Fruit fly (Drosophila melanogaster): ENCODE measurements around the gene Ada.

Ada gene

dm6 chr3R:9053021-9053420 is 12.0 kb upstream of the Ada start (continued):
- TF ChIP-seq cad (GFP tag; optimal IDR thresholded peaks at IDR 0.05): no peak
- TF ChIP-seq fd3F (GFP tag; optimal IDR thresholded peaks at IDR 0.05): no peak
- TF ChIP-seq CG13296 (GFP tag; optimal IDR thresholded peaks at IDR 0.05): peak; percentile 25
- no peak for TF ChIP-seq crol (GFP tag; IDR thresholded peaks at IDR 0.05)
- no peak for TF ChIP-seq prd (optimal IDR thresholded peaks at IDR 0.05)
- no peak for TF ChIP-seq prd (GFP tag; IDR thresholded peaks at IDR 0.05)
- no peak for TF ChIP-seq CG43689 (GFP tag; IDR thresholded peaks at IDR 0.05)
- TF ChIP-seq CG30431 (GFP tag; optimal IDR thresholded peaks at IDR 0.05): no peak
- TF ChIP-seq trem (tag; optimal IDR thresholded peaks at IDR 0.05): peak; percentile 24
- no peak for TF ChIP-seq Usf (GFP tag; optimal IDR thresholded peaks at IDR 0.05)
- peak; percentile 21 for TF ChIP-seq Bteb2 (GFP tag; optimal IDR thresholded peaks at IDR 0.05)
- no peak for TF ChIP-seq corto (GFP tag; optimal IDR thresholded peaks at IDR 0.05)
- TF ChIP-seq bigmax (GFP tag; optimal IDR thresholded peaks at IDR 0.05): peak; percentile 37
- peak; percentile 81 for TF ChIP-seq cg (GFP tag; optimal IDR thresholded peaks at IDR 0.05)
- TF ChIP-seq grau (tag; optimal IDR thresholded peaks at IDR 0.05): peak; percentile 35
- no peak for TF ChIP-seq sc (optimal IDR thresholded peaks at IDR 0.05)
- no peak for TF ChIP-seq sc (GFP tag; optimal IDR thresholded peaks at IDR 0.05)
- TF ChIP-seq Sox102F (GFP tag; optimal IDR thresholded peaks at IDR 0.05): no peak
- no peak for TF ChIP-seq Oli (tag; optimal IDR thresholded peaks at IDR 0.05)
- no peak for TF ChIP-seq schlank (tag; optimal IDR thresholded peaks at IDR 0.05)
- no peak for TF ChIP-seq CG1233 (GFP tag; optimal IDR thresholded peaks at IDR 0.05)
- TF ChIP-seq dimm (GFP tag; IDR thresholded peaks at IDR 0.05): no peak
- TF ChIP-seq eyg (GFP tag; optimal IDR thresholded peaks at IDR 0.05): peak; percentile 46
- peak; percentile 50 for TF ChIP-seq CG12391 (tag; optimal IDR thresholded peaks at IDR 0.05)
- peak; percentile 10 for TF ChIP-seq CG8944 (GFP tag; optimal IDR thresholded peaks at IDR 0.05)
- TF ChIP-seq knrl (GFP tag; IDR thresholded peaks at IDR 0.05; ENCODE audit: partially characterized antibody): no peak
- TF ChIP-seq Six4 (GFP tag; optimal IDR thresholded peaks at IDR 0.05): peak; percentile 7
- peak; percentile 51 for TF ChIP-seq HHEX (GFP tag; optimal IDR thresholded peaks at IDR 0.05)
- peak; percentile 71 for TF ChIP-seq ash1 (GFP tag; optimal IDR thresholded peaks at IDR 0.05)
- TF ChIP-seq CG6654 (GFP tag; optimal IDR thresholded peaks at IDR 0.05): no peak
- TF ChIP-seq ssp (GFP tag; IDR thresholded peaks at IDR 0.05): no peak
- peak; percentile 10 for TF ChIP-seq az2 (GFP tag; optimal IDR thresholded peaks at IDR 0.05)
- TF ChIP-seq zfh1 (GFP tag; IDR thresholded peaks at IDR 0.05): no peak
- no peak for TF ChIP-seq insv (GFP tag; optimal IDR thresholded peaks at IDR 0.05)

dm6 chr3R:9053850-9054441 is 11.0 kb upstream of the Ada start:
- TF ChIP-seq Fer1 (GFP tag; optimal IDR thresholded peaks at IDR 0.05): peak; percentile 38
- TF ChIP-seq CG16863 (GFP tag; optimal IDR thresholded peaks at IDR 0.05): peak; percentile 8
- TF ChIP-seq Hmr (GFP tag; optimal IDR thresholded peaks at IDR 0.05): peak; percentile 14
- TF ChIP-seq CG9215 (GFP tag; IDR thresholded peaks at IDR 0.05): no peak
- TF ChIP-seq nerfin-2 (GFP tag; IDR thresholded peaks at IDR 0.05; ENCODE audit: partially characterized antibody): no peak
- peak; percentile 24 for TF ChIP-seq CG8388 (GFP tag; optimal IDR thresholded peaks at IDR 0.05)
- peak; percentile 24 for TF ChIP-seq jing (GFP tag; optimal IDR thresholded peaks at IDR 0.05)
- peak; percentile 33 for TF ChIP-seq CG9609 (GFP tag; optimal IDR thresholded peaks at IDR 0.05)
- no peak for TF ChIP-seq CG12744 (GFP tag; optimal IDR thresholded peaks at IDR 0.05)
- TF ChIP-seq BtbVII (GFP tag; optimal IDR thresholded peaks at IDR 0.05): peak; percentile 57
- peak; percentile 58 for TF ChIP-seq CG9437 (GFP tag; optimal IDR thresholded peaks at IDR 0.05)
- TF ChIP-seq gce (GFP tag; IDR thresholded peaks at IDR 0.05): no peak
- peak; percentile 46 for TF ChIP-seq Antp (GFP tag; optimal IDR thresholded peaks at IDR 0.05)
- TF ChIP-seq MBD-R2 (GFP tag; IDR thresholded peaks at IDR 0.05): no peak
- TF ChIP-seq CG2120 (GFP tag; optimal IDR thresholded peaks at IDR 0.05): peak; percentile 68
- TF ChIP-seq CG7786 (GFP tag; optimal IDR thresholded peaks at IDR 0.05): peak; percentile 53
- TF ChIP-seq Hsf (GFP tag; optimal IDR thresholded peaks at IDR 0.05): peak; percentile 1
- TF ChIP-seq bab2 (GFP tag; optimal IDR thresholded peaks at IDR 0.05): peak; percentile 50
- peak; percentile 67 for TF ChIP-seq gem (tag; optimal IDR thresholded peaks at IDR 0.05)
- peak; percentile 10 for TF ChIP-seq Ets97D (GFP tag; optimal IDR thresholded peaks at IDR 0.05)
